Fruit fly (Drosophila melanogaster): ENCODE measurements around the gene CG43249.

Gene CG43249

dm6 chr3L:16303982-16304381 lies at the start of gene CG43249:
Gene CG43249, plus strand, starts transcription at chr3L:16304282.
- TF ChIP-seq CG17801 (GFP tag; optimal IDR thresholded peaks at IDR 0.05; ENCODE audit: partially characterized antibody), result no peak

dm6 chr3L:16257118-16257627 lies 46.9 kb upstream of the CG43249 start, which contains the start of gene CG13054:
Gene CG13054, minus strand, starts transcription at chr3L:16257191.
- TF ChIP-seq CG17801 (GFP tag; optimal IDR thresholded peaks at IDR 0.05; ENCODE audit: partially characterized antibody), result no peak

dm6 chr3L:16259552-16259951 lies 44.5 kb upstream of the CG43249 start, which contains the start of gene CG13053:
Gene CG13053, minus strand, starts transcription at chr3L:16259722.
- TF ChIP-seq CG17801 (GFP tag; optimal IDR thresholded peaks at IDR 0.05; ENCODE audit: partially characterized antibody), result no peak

dm6 chr3L:16261505-16261904 lies 42.6 kb upstream of the CG43249 start, which contains the start of gene CG34247:
Gene CG34247, minus strand, starts transcription at chr3L:16261605.
- TF ChIP-seq CG17801 (GFP tag; optimal IDR thresholded peaks at IDR 0.05; ENCODE audit: partially characterized antibody), result no peak

dm6 chr3L:16262440-16262839 lies 41.6 kb upstream of the CG43249 start, which contains the start of gene CG13071:
Gene CG13071, plus strand, starts transcription at chr3L:16262740.
- no peak for TF ChIP-seq CG17801 (GFP tag; optimal IDR thresholded peaks at IDR 0.05; ENCODE audit: partially characterized antibody)

- TF ChIP-seq CG17801 (GFP tag; optimal IDR thresholded peaks at IDR 0.05; ENCODE audit: partially characterized antibody), result no peak
Observed at dm6 chr3L:16263043-16263442, 41.0 kb upstream of the CG43249 start, which contains the start of gene CG13070. Gene CG13070, plus strand, starts transcription at chr3L:16263343.

- TF ChIP-seq CG17801 (GFP tag; optimal IDR thresholded peaks at IDR 0.05; ENCODE audit: partially characterized antibody), result no peak
Observed at dm6 chr3L:16265000-16265399, 39.1 kb upstream of the CG43249 start, which contains the start of the genes CG13051 and CG13069. Gene CG13051, minus strand, starts transcription at chr3L:16265100. Gene CG13069, plus strand, starts transcription at chr3L:16265385.

- no peak for TF ChIP-seq CG17801 (GFP tag; optimal IDR thresholded peaks at IDR 0.05; ENCODE audit: partially characterized antibody)
Observed at dm6 chr3L:16268106-16268733, 35.9 kb upstream of the CG43249 start, which contains the start of gene CG4950. Gene CG4950, minus strand, starts transcription at chr3L:16268156.

dm6 chr3L:16269092-16269491 lies 35.0 kb upstream of the CG43249 start, which contains the start of gene CG13068:
Gene CG13068, plus strand, starts transcription at chr3L:16269392.
- no peak for TF ChIP-seq CG17801 (GFP tag; optimal IDR thresholded peaks at IDR 0.05; ENCODE audit: partially characterized antibody)

dm6 chr3L:16270802-16271332 lies 33.2 kb upstream of the CG43249 start, which contains the start of the genes CG34248 and CG13067:
Gene CG34248, minus strand, starts transcription at chr3L:16270902.
Gene CG13067, plus strand, starts transcription at chr3L:16271282.
- no peak for TF ChIP-seq CG17801 (GFP tag; optimal IDR thresholded peaks at IDR 0.05; ENCODE audit: partially characterized antibody)

dm6 chr3L:16272338-16272959 lies 31.6 kb upstream of the CG43249 start, which contains the start of gene CG13066:
Gene CG13066, plus strand, starts transcription at chr3L:16272909.
- TF ChIP-seq CG17801 (GFP tag; optimal IDR thresholded peaks at IDR 0.05; ENCODE audit: partially characterized antibody), result no peak

- no peak for TF ChIP-seq CG17801 (GFP tag; optimal IDR thresholded peaks at IDR 0.05; ENCODE audit: partially characterized antibody)
Observed at dm6 chr3L:16275391-16276017, 28.6 kb upstream of the CG43249 start.

- no peak for TF ChIP-seq CG17801 (GFP tag; optimal IDR thresholded peaks at IDR 0.05; ENCODE audit: partially characterized antibody)
Observed at dm6 chr3L:16277135-16277534, 26.9 kb upstream of the CG43249 start, which contains the start of gene CG13065. Gene CG13065, plus strand, starts transcription at chr3L:16277435.

dm6 chr3L:16279171-16279570 lies 24.9 kb upstream of the CG43249 start, which contains the start of gene CG13050:
Gene CG13050, minus strand, starts transcription at chr3L:16279271.
- no peak for TF ChIP-seq CG17801 (GFP tag; optimal IDR thresholded peaks at IDR 0.05; ENCODE audit: partially characterized antibody)

Measured in ovary, adult (tissue).